Worm (Caenorhabditis elegans): ENCODE results near the gene ndua-5.

DNA sequence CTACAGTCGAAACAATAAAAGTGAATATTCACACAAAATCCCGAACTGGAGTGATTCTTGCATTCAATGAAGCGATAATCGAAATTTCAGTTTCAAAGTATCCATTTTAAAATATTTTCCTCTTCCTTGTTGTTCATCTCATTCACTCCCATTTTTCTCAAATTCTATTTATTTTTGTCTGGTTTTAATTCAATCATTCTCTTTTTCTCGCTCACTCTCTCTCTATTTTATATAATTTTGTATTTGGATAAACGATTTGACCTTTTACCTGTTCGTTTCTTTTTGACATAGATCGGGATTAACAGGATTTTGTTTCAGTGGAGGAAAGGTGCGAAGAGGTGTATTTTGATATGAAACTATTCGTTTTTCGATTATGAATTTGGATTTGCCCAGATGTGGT, 21.3 kb upstream of the ndua-5 start, which contains the start of gene T05A1.5:
- TF ChIP-seq lsy-2 (tag; optimal IDR thresholded peaks at IDR 0.05) (no peak), egl-27 (tag; optimal IDR thresholded peaks at IDR 0.05) (no peak), hlh-30 (tag; optimal IDR thresholded peaks at IDR 0.05; ENCODE audit: insufficient read depth) (no peak), lir-3 (tag; optimal IDR thresholded peaks at IDR 0.05) (no peak), nhr-48 (tag; optimal IDR thresholded peaks at IDR 0.05) (no peak)

Data from whole organism, L4 larva.